Worm (Caenorhabditis elegans) whole organism, L1 larva: ENCODE results near the gene mdt-19.

Experiments used
- C16A3.4 ChIP-seq: fragments of 150-350 bp; optimal IDR thresholded peaks from 2 replicates; lab custom pipeline; 2014; ENCODE audit warnings: missing biosample characterization, missing genetic modification characterization
- C34B4.2 ChIP-seq: sonication (generic microtip); optimal IDR thresholded peaks from 2 replicates; lab custom pipeline; 2017; ENCODE audit warnings: mild to moderate bottlenecking, missing genetic modification characterization, missing compliant biosample characterization
- aha-1 ChIP-seq: fragments of 150-350 bp; optimal IDR thresholded peaks from 2 replicates; lab custom pipeline; 2014; ENCODE audit warnings: missing biosample characterization, missing genetic modification characterization
- aly-2 ChIP-seq: fragments of 150-350 bp; optimal IDR thresholded peaks from 2 replicates; lab custom pipeline; 2014; ENCODE audit warnings: missing biosample characterization, missing genetic modification characterization
- blmp-1 ChIP-seq: fragments of 150-350 bp; optimal IDR thresholded peaks from 2 replicates; lab custom pipeline; 2014; ENCODE audit warnings: missing biosample characterization, missing genetic modification characterization
- ceh-8 ChIP-seq: fragments of 200-800 bp; sonication (Bioruptor generic); optimal IDR thresholded peaks from 2 replicates; lab custom pipeline; 2018; ENCODE audit warnings: mild to moderate bottlenecking, missing genetic modification characterization, moderate library complexity, missing compliant biosample characterization
- ceh-82 ChIP-seq, 3 experiments: fragments of 150-350 bp in 1 of 3; sonication (generic microtip) in 2 of 3; optimal IDR thresholded peaks; 2 replicates each; lab custom pipeline; 2014 to 2017; ENCODE audit warnings: missing biosample characterization in 3 of 3, missing genetic modification characterization in 3 of 3
- ces-1 ChIP-seq: fragments of 150-350 bp; optimal IDR thresholded peaks from 2 replicates; lab custom pipeline; 2014; ENCODE audit warnings: missing biosample characterization, missing genetic modification reagents, missing genetic modification characterization
- efl-3 ChIP-seq: fragments of 200-800 bp; sonication (Bioruptor generic); optimal IDR thresholded peaks from 2 replicates; lab custom pipeline; 2018; ENCODE audit warnings: mild to moderate bottlenecking, missing genetic modification characterization, missing compliant biosample characterization
- egl-13 ChIP-seq: sonication (generic microtip); optimal IDR thresholded peaks from 2 replicates; lab custom pipeline; 2016; ENCODE audit warnings: missing genotype, missing genetic modification reagents, missing genetic modification characterization, missing compliant biosample characterization
- fkh-10 ChIP-seq: sonication (generic microtip); optimal IDR thresholded peaks from 2 replicates; lab custom pipeline; 2017; ENCODE audit warnings: missing biosample characterization, missing genetic modification reagents, missing genetic modification characterization
- fkh-4 ChIP-seq: sonication (generic microtip); optimal IDR thresholded peaks from 2 replicates; lab custom pipeline; 2016; ENCODE audit warnings: missing compliant biosample characterization, missing genetic modification characterization, borderline replicate concordance
- fkh-8 ChIP-seq: sonication (generic microtip); optimal IDR thresholded peaks from 2 replicates; lab custom pipeline; 2016; ENCODE audit warnings: mild to moderate bottlenecking, missing genetic modification characterization, missing compliant biosample characterization
- grh-1 ChIP-seq: fragments of 200-800 bp; sonication (Bioruptor generic); IDR thresholded peaks from 2 replicates; pipeline ENCODE4 v1.3.6; 2022; ENCODE audit warnings: missing genetic modification reagents, missing genetic modification characterization, missing compliant biosample characterization
- hlh-17 ChIP-seq: fragments of 200-800 bp; sonication (Bioruptor generic); optimal IDR thresholded peaks from 2 replicates; lab custom pipeline; 2018; ENCODE audit warnings: missing genetic modification characterization, mild to moderate bottlenecking, missing compliant biosample characterization, moderate library complexity, borderline replicate concordance
- lin-13 ChIP-seq: fragments of 150-350 bp; optimal IDR thresholded peaks from 2 replicates; lab custom pipeline; 2014; ENCODE audit warnings: missing biosample characterization, missing genetic modification reagents, missing genetic modification characterization
- lin-35 ChIP-seq, 2 experiments: fragments of 150-350 bp; optimal IDR thresholded peaks; 2 replicates each; lab custom pipeline; 2014; ENCODE audit warnings: missing biosample characterization in 2 of 2, missing genetic modification characterization in 2 of 2, missing genetic modification reagents in 2 of 2
- lin-39 ChIP-seq: fragments of 150-350 bp; optimal IDR thresholded peaks from 2 replicates; lab custom pipeline; 2014; ENCODE audit warnings: missing biosample characterization, missing genetic modification reagents, missing genetic modification characterization
- lir-3 ChIP-seq: sonication (generic microtip); optimal IDR thresholded peaks from 2 replicates; lab custom pipeline; 2016; ENCODE audit warnings: mild to moderate bottlenecking, missing genetic modification characterization, moderate library complexity, missing compliant biosample characterization; ENCODE audit not compliant: poor library complexity
- lsy-2 ChIP-seq, 2 experiments: fragments of 150-350 bp; optimal IDR thresholded peaks; 2 replicates each; lab custom pipeline; 2014; ENCODE audit warnings: missing biosample characterization in 2 of 2, missing genetic modification characterization in 2 of 2
- mep-1 ChIP-seq: fragments of 150-350 bp; optimal IDR thresholded peaks from 2 replicates; lab custom pipeline; 2014; ENCODE audit warnings: missing biosample characterization, missing genetic modification characterization
- nhr-11 ChIP-seq: fragments of 150-350 bp; optimal IDR thresholded peaks from 2 replicates; lab custom pipeline; 2014; ENCODE audit warnings: missing biosample characterization, missing genetic modification characterization
- nhr-237 ChIP-seq: fragments of 150-350 bp; optimal IDR thresholded peaks from 2 replicates; lab custom pipeline; 2014; ENCODE audit warnings: missing biosample characterization, missing genetic modification characterization
- nhr-47 ChIP-seq: sonication (generic microtip); optimal IDR thresholded peaks from 2 replicates; lab custom pipeline; 2016; ENCODE audit warnings: mild to moderate bottlenecking, missing genetic modification characterization, moderate library complexity, missing compliant biosample characterization
- nhr-76 ChIP-seq: sonication (generic microtip); optimal IDR thresholded peaks from 2 replicates; lab custom pipeline; 2017; ENCODE audit warnings: missing biosample characterization, missing genetic modification characterization
- nhr-85 ChIP-seq: sonication (generic microtip); peaks from one replicate; lab custom pipeline; 2016; ENCODE audit warnings: missing genetic modification characterization, inconsistent platforms, missing compliant biosample characterization
- rnt-1 ChIP-seq: sonication (generic microtip); optimal IDR thresholded peaks from 2 replicates; lab custom pipeline; 2016; ENCODE audit warnings: mild to moderate bottlenecking, missing genetic modification characterization, moderate library complexity, missing compliant biosample characterization
- skn-1 ChIP-seq: fragments of 150-350 bp; optimal IDR thresholded peaks from 2 replicates; lab custom pipeline; 2014; ENCODE audit warnings: missing biosample characterization, missing genetic modification characterization
- snu-23 ChIP-seq: sonication (generic microtip); optimal IDR thresholded peaks from 2 replicates; lab custom pipeline; 2016; ENCODE audit warnings: missing genetic modification characterization, missing compliant biosample characterization
- sup-37 ChIP-seq: fragments of 200-800 bp; sonication (Bioruptor generic); optimal IDR thresholded peaks from 2 replicates; lab custom pipeline; 2018; ENCODE audit warnings: mild to moderate bottlenecking, missing genetic modification characterization, missing compliant biosample characterization
- unc-130 ChIP-seq: fragments of 150-350 bp; optimal IDR thresholded peaks from 2 replicates; lab custom pipeline; 2017; ENCODE audit warnings: missing biosample characterization, missing genetic modification characterization, inconsistent platforms
- unc-30 ChIP-seq: sonication (generic microtip); optimal IDR thresholded peaks from 2 replicates; lab custom pipeline; 2017; ENCODE audit warnings: missing biosample characterization, missing genetic modification characterization
- unc-62 ChIP-seq: fragments of 150-350 bp; optimal IDR thresholded peaks from 2 replicates; lab custom pipeline; 2014; ENCODE audit warnings: missing biosample characterization, missing genetic modification reagents, missing genetic modification characterization
- zip-4 ChIP-seq: fragments of 200-800 bp; sonication (Bioruptor generic); optimal IDR thresholded peaks from 2 replicates; lab custom pipeline; 2018; ENCODE audit warnings: mild to moderate bottlenecking, missing genetic modification characterization, moderate library complexity, missing compliant biosample characterization
- ztf-4 ChIP-seq: fragments of 150-350 bp; optimal IDR thresholded peaks from 2 replicates; lab custom pipeline; 2014; ENCODE audit warnings: missing biosample characterization, missing genetic modification characterization

Gene mdt-19

DNA sequence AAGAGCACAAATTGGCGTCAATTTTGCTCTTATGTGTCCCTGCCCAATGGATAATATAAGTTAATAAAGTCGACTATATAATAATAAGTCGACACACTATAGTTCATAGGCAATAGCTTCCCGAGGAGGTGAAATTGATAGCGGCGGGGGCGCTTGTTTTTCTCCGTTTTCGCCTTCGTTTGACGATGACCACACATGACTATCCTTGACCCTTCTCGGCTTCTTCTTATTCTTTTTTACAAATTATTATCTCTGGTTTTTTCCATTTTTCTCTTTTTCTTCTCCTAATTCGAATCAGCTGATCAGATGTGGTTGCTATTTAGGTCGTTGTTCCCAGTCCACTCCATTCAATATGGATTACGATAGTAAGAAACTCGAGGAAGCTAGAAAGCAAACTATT lies 30.8 kb downstream of the mdt-19 start, which contains the start of gene acbp-8:
acbp-8 (plus strand) TSS at position 324 of the 400 bp plus-strand sequence.
- TF ChIP-seq lin-35 (GFP tag; optimal IDR thresholded peaks at IDR 0.05; lab: Kevin White, UChicago), result no peak
- no peak for TF ChIP-seq C16A3.4 (tag; lab: Kevin White, UChicago)
- no peak for TF ChIP-seq fkh-10 (GFP tag; lab: Kevin White, UChicago)
- TF ChIP-seq fkh-8 (tag; lab: Kevin White, UChicago), result no peak
- TF ChIP-seq lin-13 (GFP tag; lab: Kevin White, UChicago), result no peak
- TF ChIP-seq snu-23 (GFP tag; lab: Kevin White, UChicago), result no peak
- TF ChIP-seq hlh-17 (GFP tag; lab: Kevin White, UChicago), result no peak
- TF ChIP-seq blmp-1, result peak; percentile 94
- no peak for TF ChIP-seq unc-130 (tag; lab: Kevin White, UChicago)

DNA sequence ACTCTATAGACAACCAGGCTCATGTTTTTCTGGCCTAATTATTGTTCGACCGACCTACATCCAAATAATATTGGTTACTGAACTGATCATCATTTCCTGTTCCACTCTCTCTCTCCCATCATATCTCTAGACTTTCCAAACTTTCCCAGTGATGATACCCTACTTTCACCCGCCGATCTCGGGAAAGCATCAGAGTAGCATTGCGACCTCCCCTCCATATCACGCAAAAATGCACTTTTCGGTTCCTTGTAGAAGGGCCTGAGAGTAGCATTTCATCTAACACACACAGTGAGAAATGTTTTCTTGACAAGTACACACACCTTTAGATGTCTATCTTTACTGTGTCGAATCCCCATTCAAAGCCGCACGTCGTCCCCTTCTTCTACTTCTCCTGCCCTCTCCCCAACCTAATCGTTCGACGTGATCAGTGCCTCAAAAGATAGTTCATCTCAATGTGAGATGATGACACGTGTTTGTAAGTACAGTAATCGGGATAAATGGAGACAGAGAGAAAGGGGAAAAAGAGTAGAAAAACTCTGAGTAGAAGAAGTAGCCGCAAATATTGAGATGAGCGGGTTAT lies 35.1 kb downstream of the mdt-19 start:
- TF ChIP-seq lsy-2 (tag; optimal IDR thresholded peaks at IDR 0.05; lab: Kevin White, UChicago) (peak in 1 of 2 experiments; percentile 48), blmp-1 (peak; percentile 93), unc-62 (GFP tag; lab: Kevin White, UChicago) (no peak), nhr-85 (tag; lab: Kevin White, UChicago) (peak; percentile 81), zip-4 (no peak), snu-23 (GFP tag; lab: Kevin White, UChicago) (peak; percentile 16), hlh-17 (GFP tag; lab: Kevin White, UChicago) (no peak), efl-3 (no peak), mep-1 (peak; percentile 24)

DNA sequence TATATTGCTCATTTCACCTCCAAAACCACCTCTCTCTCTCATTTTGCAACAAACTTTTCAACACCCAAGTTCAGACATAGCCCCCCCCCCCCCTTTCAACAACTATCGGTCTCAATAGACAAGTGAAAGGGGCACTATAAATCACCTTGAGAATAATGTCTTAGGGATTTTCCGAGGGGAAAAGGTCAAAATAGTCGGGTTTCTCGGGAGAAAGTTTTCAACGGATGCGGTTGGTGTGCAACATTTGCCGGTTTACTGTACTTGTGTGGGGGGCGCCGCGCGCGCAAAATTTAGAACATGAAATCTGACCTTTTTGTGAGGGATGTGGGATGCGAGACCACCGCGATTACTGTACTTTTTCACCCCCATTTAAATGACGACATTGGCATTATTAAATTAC lies 36.7 kb downstream of the mdt-19 start:
- TF ChIP-seq blmp-1 (peak; percentile 92), nhr-237 (no peak), grh-1 (GFP tag; lab: Robert Waterston, UW) (peak; percentile 23; the same call in 1 of the 2 replicates)

DNA sequence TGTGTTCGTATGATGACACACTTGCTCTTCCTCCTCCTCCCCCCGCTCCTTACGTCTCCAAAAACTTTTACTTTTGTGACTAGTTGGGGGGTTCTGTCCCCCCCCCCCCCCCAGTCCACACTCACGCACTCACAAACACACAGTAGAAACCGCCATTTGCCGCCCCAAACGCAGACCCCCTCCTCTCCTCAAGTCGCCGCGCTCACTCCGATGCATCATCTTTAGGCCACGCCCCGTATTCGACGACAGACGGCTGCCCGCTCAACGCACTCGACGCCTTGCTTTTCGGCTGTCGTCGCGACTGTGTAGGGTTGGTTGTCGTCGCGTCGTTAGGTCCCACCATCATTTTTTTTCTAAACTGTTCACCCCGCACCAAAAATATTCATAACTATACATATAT lies 38.3 kb downstream of the mdt-19 start, which contains the start of gene zmp-2:
zmp-2 (plus strand) TSS at position 247 of the 400 bp plus-strand sequence.
- TF ChIP-seq fkh-8 (tag; lab: Kevin White, UChicago) (no peak), aly-2 (tag; lab: Kevin White, UChicago) (no peak), lir-3 (tag; lab: Kevin White, UChicago) (no peak), mep-1 (no peak), C16A3.4 (tag; lab: Kevin White, UChicago) (no peak), nhr-76 (tag; lab: Kevin White, UChicago) (no peak)

DNA sequence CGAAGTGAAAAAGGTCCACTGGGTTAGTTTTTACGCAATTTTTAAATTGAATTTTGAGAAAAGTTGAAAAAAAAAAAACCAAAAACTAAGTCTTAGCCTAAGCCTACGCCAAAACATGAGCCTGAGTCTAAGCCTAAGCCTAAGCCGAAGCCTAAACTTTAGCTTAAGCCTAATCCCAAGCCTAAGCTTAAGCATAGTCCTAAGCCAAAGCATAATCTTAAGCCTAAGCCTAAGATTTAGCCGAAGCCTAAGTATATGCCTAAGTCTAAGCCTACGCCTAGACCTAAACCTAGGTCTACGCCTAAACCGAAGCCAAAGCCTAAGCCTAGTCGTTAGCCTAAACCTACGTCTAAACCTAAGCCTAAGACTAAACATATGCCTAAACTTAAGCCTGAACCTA lies 43.8 kb downstream of the mdt-19 start:
- TF ChIP-seq ceh-82 (tag; optimal IDR thresholded peaks at IDR 0.05; lab: Kevin White, UChicago) (no peak), C34B4.2 (tag; lab: Kevin White, UChicago) (no peak), fkh-4 (tag; lab: Kevin White, UChicago) (no peak), fkh-8 (tag; lab: Kevin White, UChicago) (no peak), rnt-1 (tag; lab: Kevin White, UChicago) (no peak), egl-13 (tag; lab: Kevin White, UChicago) (no peak), aha-1 (no peak), skn-1 (no peak), unc-30 (tag; lab: Kevin White, UChicago) (no peak), C16A3.4 (tag; lab: Kevin White, UChicago) (no peak), lin-39 (no peak), ces-1 (GFP tag; lab: Kevin White, UChicago) (no peak), nhr-11 (tag; lab: Kevin White, UChicago) (no peak), nhr-47 (tag; lab: Kevin White, UChicago) (no peak), ceh-8 (GFP tag; lab: Kevin White, UChicago) (no peak), sup-37 (GFP tag; lab: Kevin White, UChicago) (no peak), ztf-4 (tag; lab: Kevin White, UChicago) (no peak)
